Worm (Caenorhabditis elegans) whole organism, L2 larva: ENCODE results near the gene ttr-14.
A peak's percentile ranks its signal among the peaks of the same experiment; 100 is the strongest.

ENCODE experiments used
- C34F6.9 ChIP-seq: fragments of 150-350 bp; optimal IDR thresholded peaks from 2 replicates; lab custom pipeline; 2014; ENCODE audit warnings: missing biosample characterization, missing genetic modification characterization
- F13H6.1 ChIP-seq: sonication (generic microtip); optimal IDR thresholded peaks from 2 replicates; lab custom pipeline; 2016; ENCODE audit warnings: missing genetic modification characterization, missing compliant biosample characterization
- R02D3.7 ChIP-seq: fragments of 150-350 bp; optimal IDR thresholded peaks from 2 replicates; lab custom pipeline; 2014; ENCODE audit warnings: missing biosample characterization, missing genetic modification characterization
- Y55F3AM.14 ChIP-seq: fragments of 200-800 bp; sonication (Bioruptor generic); optimal IDR thresholded peaks from 2 replicates; lab custom pipeline; 2018; ENCODE audit warnings: mild to moderate bottlenecking, missing genetic modification characterization, missing compliant biosample characterization
- ZK546.5 ChIP-seq: sonication (generic microtip); optimal IDR thresholded peaks from 2 replicates; lab custom pipeline; 2017; ENCODE audit warnings: missing biosample characterization, missing genetic modification characterization
- aly-2 ChIP-seq: fragments of 150-350 bp; optimal IDR thresholded peaks from 2 replicates; lab custom pipeline; 2014; ENCODE audit warnings: missing biosample characterization, missing genetic modification characterization
- ama-1 ChIP-seq: fragments of 150-350 bp; optimal IDR thresholded peaks from 2 replicates; lab custom pipeline; 2018; ENCODE audit warnings: inconsistent platforms
- ceh-16 ChIP-seq: fragments of 150-350 bp; optimal IDR thresholded peaks from 2 replicates; lab custom pipeline; 2014; ENCODE audit warnings: missing biosample characterization, missing genetic modification characterization
- ceh-82 ChIP-seq: fragments of 150-350 bp; optimal IDR thresholded peaks from 2 replicates; lab custom pipeline; 2014; ENCODE audit warnings: missing biosample characterization, missing genetic modification characterization
- crh-2 ChIP-seq: sonication (generic microtip); optimal IDR thresholded peaks from 2 replicates; lab custom pipeline; 2017; ENCODE audit warnings: missing biosample characterization, missing genetic modification characterization
- dmd-4 ChIP-seq: sonication (generic microtip); optimal IDR thresholded peaks from 2 replicates; lab custom pipeline; 2017; ENCODE audit warnings: missing biosample characterization, missing genetic modification characterization
- egl-27 ChIP-seq: sonication (generic microtip); optimal IDR thresholded peaks from 3 replicates; lab custom pipeline; 2017; ENCODE audit warnings: missing biosample characterization, missing genetic modification reagents, missing genetic modification characterization
- elt-1 ChIP-seq: fragments of 150-350 bp; optimal IDR thresholded peaks from 2 replicates; lab custom pipeline; 2014; ENCODE audit warnings: missing biosample characterization, missing genetic modification characterization
- elt-3 ChIP-seq: sonication (generic microtip); optimal IDR thresholded peaks from 2 replicates; lab custom pipeline; 2017; ENCODE audit warnings: missing biosample characterization, missing genetic modification characterization
- fos-1 ChIP-seq: fragments of 150-350 bp; optimal IDR thresholded peaks from 2 replicates; lab custom pipeline; 2014; ENCODE audit warnings: missing biosample characterization, missing genetic modification characterization
- gmeb-1 ChIP-seq: fragments of 150-350 bp; optimal IDR thresholded peaks from 2 replicates; lab custom pipeline; 2014; ENCODE audit warnings: missing biosample characterization, missing genetic modification characterization
- lin-13 ChIP-seq: fragments of 150-350 bp; optimal IDR thresholded peaks from 2 replicates; lab custom pipeline; 2014; ENCODE audit warnings: missing biosample characterization, missing genetic modification reagents, missing genetic modification characterization
- lin-39 ChIP-seq: fragments of 150-350 bp; optimal IDR thresholded peaks from 2 replicates; lab custom pipeline; 2014; ENCODE audit warnings: missing biosample characterization, missing genetic modification reagents, missing genetic modification characterization
- mab-5 ChIP-seq: fragments of 150-350 bp; optimal IDR thresholded peaks from 2 replicates; lab custom pipeline; 2014; ENCODE audit warnings: missing biosample characterization, missing genetic modification characterization
- mbf-1 ChIP-seq: sonication (generic microtip); optimal IDR thresholded peaks from 2 replicates; lab custom pipeline; 2017; ENCODE audit warnings: missing biosample characterization, missing genetic modification characterization
- nhr-11 ChIP-seq: fragments of 150-350 bp; optimal IDR thresholded peaks from 2 replicates; lab custom pipeline; 2014; ENCODE audit warnings: missing biosample characterization, missing genetic modification characterization
- nhr-12 ChIP-seq: fragments of 150-350 bp; optimal IDR thresholded peaks from 2 replicates; lab custom pipeline; 2014; ENCODE audit warnings: missing biosample characterization, missing genetic modification characterization
- nhr-129 ChIP-seq: fragments of 150-350 bp; optimal IDR thresholded peaks from 2 replicates; lab custom pipeline; 2014; ENCODE audit warnings: missing biosample characterization, missing genetic modification characterization
- nhr-21 ChIP-seq: fragments of 150-350 bp; optimal IDR thresholded peaks from 2 replicates; lab custom pipeline; 2014; ENCODE audit warnings: missing biosample characterization, missing genetic modification characterization
- nhr-23 ChIP-seq: fragments of 150-350 bp; optimal IDR thresholded peaks from 2 replicates; lab custom pipeline; 2014; ENCODE audit warnings: missing biosample characterization, missing genetic modification reagents, missing genetic modification characterization
- nhr-237 ChIP-seq: fragments of 150-350 bp; optimal IDR thresholded peaks from 2 replicates; lab custom pipeline; 2014; ENCODE audit warnings: missing biosample characterization, missing genetic modification characterization
- nhr-25 ChIP-seq: fragments of 150-350 bp; sonication (generic microtip); optimal IDR thresholded peaks from 3 replicates; lab custom pipeline; 2014; ENCODE audit warnings: missing biosample characterization, missing genetic modification characterization
- nhr-6 ChIP-seq: fragments of 150-350 bp; optimal IDR thresholded peaks from 2 replicates; lab custom pipeline; 2014; ENCODE audit warnings: missing biosample characterization, missing genetic modification characterization
- nhr-77 ChIP-seq: fragments of 150-350 bp; optimal IDR thresholded peaks from 2 replicates; lab custom pipeline; 2014; ENCODE audit warnings: missing biosample characterization, missing genetic modification characterization
- peb-1 ChIP-seq: fragments of 150-350 bp; optimal IDR thresholded peaks from 2 replicates; lab custom pipeline; 2014; ENCODE audit warnings: missing biosample characterization, missing genetic modification characterization
- sem-4 ChIP-seq: fragments of 150-350 bp; optimal IDR thresholded peaks from 2 replicates; lab custom pipeline; 2014; ENCODE audit warnings: missing biosample characterization, missing genetic modification reagents, missing genetic modification characterization
- snpc-4 ChIP-seq: fragments of 150-350 bp; optimal IDR thresholded peaks from 2 replicates; lab custom pipeline; 2014; ENCODE audit warnings: missing biosample characterization, missing genetic modification characterization
- unc-39 ChIP-seq: fragments of 150-350 bp; optimal IDR thresholded peaks from 2 replicates; lab custom pipeline; 2014; ENCODE audit warnings: missing biosample characterization, missing genetic modification characterization
- unc-55 ChIP-seq: fragments of 150-350 bp; sonication (generic microtip); optimal IDR thresholded peaks from 3 replicates; lab custom pipeline; 2014; ENCODE audit warnings: missing biosample characterization, missing genetic modification reagents, missing genetic modification characterization
- unc-62 ChIP-seq: fragments of 150-350 bp; optimal IDR thresholded peaks from 2 replicates; lab custom pipeline; 2014; ENCODE audit warnings: missing biosample characterization, missing genetic modification reagents, missing genetic modification characterization
- zag-1 ChIP-seq: fragments of 150-350 bp; optimal IDR thresholded peaks from 2 replicates; lab custom pipeline; 2014; ENCODE audit warnings: missing biosample characterization, missing genetic modification characterization
- ztf-1 ChIP-seq: fragments of 200-800 bp; sonication (Bioruptor generic); conservative IDR thresholded peaks from 2 replicates; pipeline ENCODE4 v1.3.6; 2022; ENCODE audit warnings: missing genetic modification characterization, missing compliant biosample characterization
- ztf-4 ChIP-seq: fragments of 150-350 bp; optimal IDR thresholded peaks from 2 replicates; lab custom pipeline; 2014; ENCODE audit warnings: missing biosample characterization, missing genetic modification characterization

The ttr-14 gene

DNA sequence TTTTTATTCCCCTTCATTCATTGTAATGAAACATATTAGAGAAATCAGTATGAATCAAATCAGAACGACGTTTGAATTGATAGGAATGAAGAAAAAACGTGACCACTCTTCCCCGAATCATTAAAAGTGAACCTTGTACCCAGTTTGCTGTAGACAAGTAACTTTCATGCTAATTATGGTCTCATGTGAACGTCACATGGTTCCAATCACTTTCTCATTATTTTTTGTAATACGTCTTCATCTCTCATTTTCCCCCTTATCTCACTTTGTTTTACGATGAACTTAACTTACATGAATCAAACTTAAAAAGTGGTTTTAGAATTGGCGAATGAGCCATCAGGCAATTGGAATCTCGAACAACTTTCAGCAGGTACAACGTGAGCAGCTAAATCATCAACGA, 14.5 kb upstream of the ttr-14 start (continued):
- no peak for TF ChIP-seq zag-1 (tag; lab: Kevin White, UChicago)
- no peak for TF ChIP-seq peb-1
- no peak for TF ChIP-seq R02D3.7 (tag; lab: Kevin White, UChicago)
- TF ChIP-seq aly-2 (tag; lab: Kevin White, UChicago) = no peak
- peak; percentile 26 for TF ChIP-seq ztf-4 (tag; lab: Kevin White, UChicago)
- no peak for TF ChIP-seq unc-55 (GFP tag; lab: Kevin White, UChicago)
- TF ChIP-seq unc-39 (tag; lab: Kevin White, UChicago) = no peak
- TF ChIP-seq nhr-237 (tag; lab: Kevin White, UChicago) = no peak
- no peak for TF ChIP-seq egl-27 (tag; lab: Kevin White, UChicago)
- no peak for TF ChIP-seq ceh-16

DNA sequence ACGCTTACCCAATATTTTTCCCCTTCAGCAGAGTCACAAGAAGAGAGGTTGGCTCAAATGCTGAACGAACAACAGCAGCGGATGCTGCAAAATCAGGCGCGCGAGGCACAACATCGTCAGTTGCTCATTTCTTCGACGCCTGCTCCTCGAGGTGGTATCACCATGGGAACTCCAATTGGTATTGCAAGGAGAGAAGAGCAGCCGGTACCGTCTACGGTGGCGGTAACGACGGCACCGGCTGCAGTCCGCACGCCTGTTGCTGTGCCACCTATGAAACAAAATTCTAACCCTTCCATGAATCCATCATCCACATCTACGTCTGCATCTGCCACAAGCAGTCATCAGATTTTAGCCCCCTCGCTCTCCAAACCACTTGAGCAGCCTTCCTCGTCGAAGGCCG, 12.4 kb upstream of the ttr-14 start:
- TF ChIP-seq nhr-21 (tag; lab: Kevin White, UChicago) = no peak
- TF ChIP-seq ztf-1 (GFP tag; lab: Robert Waterston, UW) = no peak
- TF ChIP-seq ztf-4 (tag; lab: Kevin White, UChicago) = no peak
- no peak for TF ChIP-seq lin-39 (tag; lab: Kevin White, UChicago)
- TF ChIP-seq ceh-82 (tag; lab: Kevin White, UChicago) = no peak
- TF ChIP-seq crh-2 = no peak
- no peak for TF ChIP-seq sem-4
- no peak for TF ChIP-seq nhr-23 (tag; lab: Kevin White, UChicago)
- TF ChIP-seq ama-1 (lab: Kevin White, UChicago) = no peak
- TF ChIP-seq nhr-12 (tag; lab: Kevin White, UChicago) = no peak
- no peak for TF ChIP-seq mab-5 (tag; lab: Kevin White, UChicago)
- TF ChIP-seq lin-13 (GFP tag; lab: Kevin White, UChicago) = no peak
- no peak for TF ChIP-seq elt-1 (tag; lab: Kevin White, UChicago)
- TF ChIP-seq nhr-77 (tag; lab: Kevin White, UChicago) = no peak
- TF ChIP-seq fos-1 (tag; lab: Kevin White, UChicago) = no peak
- no peak for TF ChIP-seq Y55F3AM.14 (GFP tag; lab: Kevin White, UChicago)
- TF ChIP-seq C34F6.9 (tag; lab: Kevin White, UChicago) = no peak

DNA sequence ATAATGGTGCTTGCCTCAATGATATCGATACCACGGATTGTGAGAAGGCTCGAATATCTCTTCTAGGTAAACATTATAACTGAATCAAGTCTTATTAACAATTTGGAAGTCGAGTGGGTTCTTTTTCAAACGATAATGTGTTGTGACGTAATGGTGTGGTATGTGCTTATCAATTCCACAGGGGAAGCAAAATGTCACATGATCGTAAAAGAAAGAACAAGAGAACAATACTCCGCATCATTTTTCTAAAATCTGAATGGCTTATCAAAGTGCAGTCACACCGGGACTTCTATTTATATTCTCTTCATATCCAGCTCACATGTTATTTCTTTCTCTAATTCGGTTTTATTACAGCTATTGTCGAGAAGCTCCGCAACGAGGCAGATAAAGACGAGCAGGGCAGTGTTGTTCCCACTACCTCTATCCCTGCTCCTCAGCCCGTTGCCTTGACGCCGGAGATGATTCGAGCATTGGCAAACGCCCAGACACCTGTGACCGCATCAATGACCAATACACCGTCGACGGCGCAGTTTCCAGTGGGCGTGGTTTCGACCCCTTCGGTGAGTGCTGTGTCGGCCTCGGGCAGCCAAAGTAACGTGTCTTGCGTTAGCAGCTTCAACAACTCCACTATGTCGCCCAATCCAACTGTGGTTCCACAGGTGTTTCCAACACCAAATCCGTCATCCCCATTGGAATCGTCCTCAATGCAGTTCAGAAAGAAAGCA, 6.6 kb upstream of the ttr-14 start:
- TF ChIP-seq fos-1 (tag; lab: Kevin White, UChicago) = peak; percentile 33
- peak; percentile 6 for TF ChIP-seq crh-2
- no peak for TF ChIP-seq lin-13 (GFP tag; lab: Kevin White, UChicago)
- TF ChIP-seq elt-3 (tag; lab: Kevin White, UChicago) = no peak
- TF ChIP-seq gmeb-1 (tag; lab: Kevin White, UChicago) = peak; percentile 11
- TF ChIP-seq nhr-129 (tag; lab: Kevin White, UChicago) = peak; percentile 23

ce11 chrX:10783822-10784221, 3.5 kb upstream of the ttr-14 start, which contains the start of gene clc-4:
Gene clc-4 (minus strand): TSS chrX:10783922.
- TF ChIP-seq nhr-23 (tag; lab: Kevin White, UChicago) (no peak), F13H6.1 (tag; lab: Kevin White, UChicago) (no peak), ZK546.5 (no peak), nhr-11 (no peak), ztf-4 (tag; lab: Kevin White, UChicago) (no peak), snpc-4 (tag; lab: Kevin White, UChicago) (no peak), mbf-1 (tag; lab: Kevin White, UChicago) (no peak), nhr-6 (tag; lab: Kevin White, UChicago) (no peak), unc-62 (GFP tag; lab: Kevin White, UChicago) (no peak), Y55F3AM.14 (GFP tag; lab: Kevin White, UChicago) (no peak)

DNA sequence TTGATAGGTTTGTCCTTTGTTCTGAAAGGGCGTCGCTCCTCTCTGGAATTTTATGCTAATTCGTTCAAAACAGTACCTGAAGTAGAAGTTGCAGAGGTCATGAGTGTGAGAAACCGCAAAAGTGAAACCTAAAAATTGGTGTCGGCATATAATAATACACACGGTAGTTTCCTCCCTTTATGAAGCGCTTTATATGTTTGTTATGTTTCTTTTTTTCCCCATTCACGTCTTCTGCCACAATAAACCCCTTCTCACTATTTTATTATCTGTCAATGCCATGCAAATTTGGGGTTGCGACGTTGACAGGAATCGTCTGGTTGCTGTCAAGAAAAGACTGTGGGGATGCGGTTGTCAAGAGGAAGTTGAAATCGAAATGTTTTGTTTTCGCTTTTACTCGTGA, 5.1 kb downstream of the ttr-14 start, which contains the start of gene vap-2:
TSS of gene vap-2 (minus strand) at position 101 of the 400 bp plus-strand sequence.
- TF ChIP-seq nhr-21 (tag; lab: Kevin White, UChicago) (no peak), dmd-4 (tag; lab: Kevin White, UChicago) (no peak), nhr-129 (tag; lab: Kevin White, UChicago) (no peak), unc-39 (tag; lab: Kevin White, UChicago) (no peak), nhr-25 (tag; lab: Kevin White, UChicago) (no peak), zag-1 (tag; lab: Kevin White, UChicago) (no peak)
